Fruit fly (Drosophila melanogaster) whole organism, prepupa: Measurements from ENCODE around the gene TBC1D16.

Source experiments
- Blimp-1 ChIP-seq: fragments of 200-800 bp; sonication (Bioruptor generic); optimal IDR thresholded peaks from 3 replicates; lab custom pipeline; 2017; ENCODE audit warnings: missing biosample characterization, missing genetic modification characterization, mild to moderate bottlenecking, moderate library complexity, missing genetic modification reagents
- CG10631 ChIP-seq: fragments of 200-800 bp; sonication (Bioruptor generic); optimal IDR thresholded peaks from 2 replicates; lab custom pipeline; 2016; ENCODE audit warnings: missing biosample characterization, missing genetic modification characterization
- CG10669 ChIP-seq: fragments of 200-800 bp; sonication (Bioruptor generic); optimal IDR thresholded peaks from 3 replicates; lab custom pipeline; 2018; ENCODE audit warnings: missing biosample characterization, mild to moderate bottlenecking, missing genetic modification characterization, moderate library complexity
- CG11762 ChIP-seq: fragments of 200-800 bp; sonication (Bioruptor generic); optimal IDR thresholded peaks from 3 replicates; lab custom pipeline; 2016; ENCODE audit warnings: missing biosample characterization, missing genetic modification characterization; ENCODE audit not compliant: insufficient read depth
- CG11902 ChIP-seq: fragments of 200-800 bp; sonication (Bioruptor generic); optimal IDR thresholded peaks from 3 replicates; lab custom pipeline; 2016; ENCODE audit warnings: missing biosample characterization, missing genetic modification characterization
- CG15336 ChIP-seq: fragments of 200-800 bp; sonication (Bioruptor generic); IDR thresholded peaks from 2 replicates; pipeline ENCODE4 v1.3.6; 2022; ENCODE audit warnings: missing biosample characterization, missing genetic modification characterization
- CG1621 ChIP-seq: fragments of 200-800 bp; sonication (Bioruptor generic); optimal IDR thresholded peaks from 3 replicates; lab custom pipeline; 2018; ENCODE audit warnings: missing biosample characterization, mild to moderate bottlenecking, missing genetic modification characterization
- CG16779 ChIP-seq: fragments of 200-800 bp; sonication (Bioruptor generic); optimal IDR thresholded peaks from 3 replicates; lab custom pipeline; 2017; ENCODE audit warnings: missing biosample characterization, mild to moderate bottlenecking, missing genetic modification characterization
- CG3032 ChIP-seq: fragments of 200-800 bp; optimal IDR thresholded peaks from 2 replicates; lab custom pipeline; 2019; ENCODE audit warnings: missing biosample characterization, mild to moderate bottlenecking, missing genetic modification characterization, moderate library complexity
- CG31627 ChIP-seq: fragments of 200-800 bp; sonication (Bioruptor generic); optimal IDR thresholded peaks from 3 replicates; lab custom pipeline; 2016; ENCODE audit warnings: missing biosample characterization, missing genetic modification characterization
- CG32006 ChIP-seq: fragments of 200-800 bp; sonication (Bioruptor generic); optimal IDR thresholded peaks from 3 replicates; lab custom pipeline; 2017; ENCODE audit warnings: missing biosample characterization, mild to moderate bottlenecking, missing genetic modification characterization
- CG34406 ChIP-seq: fragments of 200-800 bp; sonication (Bioruptor generic); optimal IDR thresholded peaks from 3 replicates; lab custom pipeline; 2016; ENCODE audit warnings: missing biosample characterization, missing genetic modification characterization
- CG3919 ChIP-seq: fragments of 200-800 bp; sonication (Bioruptor generic); optimal IDR thresholded peaks from 3 replicates; lab custom pipeline; 2016; ENCODE audit warnings: missing biosample characterization, missing genetic modification characterization
- CG4318 ChIP-seq: fragments of 200-800 bp; sonication (Bioruptor generic); optimal IDR thresholded peaks from 3 replicates; lab custom pipeline; 2017; ENCODE audit warnings: missing biosample characterization, mild to moderate bottlenecking, missing genetic modification characterization
- CG6163 ChIP-seq: fragments of 200-800 bp; sonication (Bioruptor generic); IDR thresholded peaks from 3 replicates; pipeline ENCODE4 v1.3.6; 2022; ENCODE audit warnings: missing biosample characterization, missing genetic modification characterization
- CG6276 ChIP-seq: fragments of 200-800 bp; sonication (Bioruptor generic); optimal IDR thresholded peaks from 2 replicates; lab custom pipeline; 2017; ENCODE audit warnings: missing biosample characterization, mild to moderate bottlenecking, missing genetic modification characterization
- CG6792 ChIP-seq: fragments of 200-800 bp; sonication (Bioruptor generic); optimal IDR thresholded peaks from 3 replicates; lab custom pipeline; 2016; ENCODE audit warnings: missing biosample characterization, missing genetic modification characterization
- CG6808 ChIP-seq: fragments of 200-800 bp; sonication (Bioruptor generic); optimal IDR thresholded peaks from 3 replicates; lab custom pipeline; 2017; ENCODE audit warnings: missing biosample characterization, missing genetic modification characterization, mild to moderate bottlenecking, moderate library complexity, missing genetic modification reagents
- CG6854 ChIP-seq: fragments of 200-800 bp; sonication (Bioruptor generic); optimal IDR thresholded peaks from 2 replicates; lab custom pipeline; 2017; ENCODE audit warnings: missing biosample characterization, mild to moderate bottlenecking, missing genetic modification characterization
- CG7368 ChIP-seq: fragments of 200-800 bp; sonication (Bioruptor generic); optimal IDR thresholded peaks from 3 replicates; lab custom pipeline; 2016; ENCODE audit warnings: missing biosample characterization, missing genetic modification characterization
- CG8119 ChIP-seq: fragments of 200-800 bp; sonication (Bioruptor generic); IDR thresholded peaks from 3 replicates; pipeline ENCODE4 v1.3.6; 2022; ENCODE audit warnings: missing biosample characterization, missing genetic modification characterization
- CG8319 ChIP-seq: fragments of 200-800 bp; sonication (Bioruptor generic); optimal IDR thresholded peaks from 3 replicates; lab custom pipeline; 2016; ENCODE audit warnings: missing biosample characterization, missing genetic modification characterization
- CG8632 ChIP-seq: fragments of 200-800 bp; sonication (Bioruptor generic); optimal IDR thresholded peaks from 3 replicates; lab custom pipeline; 2016; ENCODE audit warnings: missing biosample characterization, missing genetic modification characterization
- Eip75B ChIP-seq: fragments of 200-800 bp; sonication (Bioruptor generic); optimal IDR thresholded peaks from 3 replicates; lab custom pipeline; 2016; ENCODE audit warnings: missing biosample characterization, missing genetic modification characterization
- Eip78C ChIP-seq: fragments of 200-800 bp; sonication (Bioruptor generic); peaks from one replicate; lab custom pipeline; 2016; ENCODE audit warnings: missing biosample characterization, missing genetic modification characterization
- Eip93F ChIP-seq: fragments of 200-800 bp; sonication (Bioruptor generic); optimal IDR thresholded peaks from 2 replicates; lab custom pipeline; 2016; ENCODE audit warnings: missing biosample characterization, mild to moderate bottlenecking, missing genetic modification characterization
- Ets21C ChIP-seq: fragments of 200-800 bp; sonication (Bioruptor generic); optimal IDR thresholded peaks from 3 replicates; lab custom pipeline; 2016; ENCODE audit warnings: missing biosample characterization, missing genetic modification characterization
- Ets96B ChIP-seq: fragments of 200-800 bp; optimal IDR thresholded peaks from 2 replicates; lab custom pipeline; 2019; ENCODE audit warnings: missing biosample characterization, mild to moderate bottlenecking, missing genetic modification characterization, moderate library complexity
- Hr4 ChIP-seq: fragments of 200-800 bp; sonication (Bioruptor generic); optimal IDR thresholded peaks from 3 replicates; lab custom pipeline; 2016; ENCODE audit warnings: missing biosample characterization, missing genetic modification characterization
- Lpt ChIP-seq: fragments of 200-800 bp; sonication (Bioruptor generic); optimal IDR thresholded peaks from 3 replicates; lab custom pipeline; 2016; ENCODE audit warnings: missing biosample characterization, missing genetic modification characterization
- Met ChIP-seq: fragments of 200-800 bp; sonication (Bioruptor generic); optimal IDR thresholded peaks from 3 replicates; lab custom pipeline; 2016; ENCODE audit warnings: missing biosample characterization, missing genetic modification characterization
- Sox102F ChIP-seq: fragments of 200-800 bp; sonication (Bioruptor generic); optimal IDR thresholded peaks from 2 replicates; lab custom pipeline; 2016; ENCODE audit warnings: missing biosample characterization, mild to moderate bottlenecking, missing genetic modification characterization
- Sox14 ChIP-seq: fragments of 200-800 bp; sonication (Bioruptor generic); optimal IDR thresholded peaks from 3 replicates; lab custom pipeline; 2016; ENCODE audit warnings: missing biosample characterization, missing genetic modification characterization
- Sox15 ChIP-seq: fragments of 200-800 bp; sonication (Bioruptor generic); optimal IDR thresholded peaks from 3 replicates; lab custom pipeline; 2016; ENCODE audit warnings: missing biosample characterization, missing genetic modification characterization
- achi ChIP-seq: fragments of 200-800 bp; sonication (Bioruptor generic); optimal IDR thresholded peaks from 3 replicates; lab custom pipeline; 2016; ENCODE audit warnings: missing biosample characterization, missing genetic modification characterization
- cyc ChIP-seq: fragments of 200-800 bp; sonication (Bioruptor generic); optimal IDR thresholded peaks from 3 replicates; lab custom pipeline; 2016; ENCODE audit warnings: missing biosample characterization, missing genetic modification characterization
- dac ChIP-seq: fragments of 200-800 bp; sonication (Bioruptor generic); optimal IDR thresholded peaks from 2 replicates; lab custom pipeline; 2017; ENCODE audit warnings: missing biosample characterization, mild to moderate bottlenecking, missing genetic modification characterization
- eg ChIP-seq: fragments of 200-800 bp; sonication (Bioruptor generic); IDR thresholded peaks from 3 replicates; pipeline ENCODE4 v1.3.6; 2022; ENCODE audit warnings: missing biosample characterization, missing genetic modification characterization
- esn ChIP-seq: fragments of 200-800 bp; sonication (Bioruptor generic); optimal IDR thresholded peaks from 2 replicates; lab custom pipeline; 2016; ENCODE audit warnings: missing biosample characterization, mild to moderate bottlenecking, missing genetic modification characterization, moderate library complexity
- fd85E ChIP-seq: fragments of 200-800 bp; sonication (Bioruptor generic); optimal IDR thresholded peaks from 3 replicates; lab custom pipeline; 2016; ENCODE audit warnings: missing biosample characterization, missing genetic modification characterization
- fkh ChIP-seq: fragments of 200-800 bp; sonication (Bioruptor generic); optimal IDR thresholded peaks from 3 replicates; lab custom pipeline; 2017; ENCODE audit warnings: missing biosample characterization, mild to moderate bottlenecking, missing genetic modification characterization, moderate library complexity
- lz ChIP-seq: fragments of 200-800 bp; sonication (Bioruptor generic); optimal IDR thresholded peaks from 3 replicates; lab custom pipeline; 2016; ENCODE audit warnings: missing biosample characterization, missing genetic modification characterization
- net ChIP-seq: fragments of 200-800 bp; sonication (Bioruptor generic); optimal IDR thresholded peaks from 3 replicates; lab custom pipeline; 2016; ENCODE audit warnings: missing biosample characterization, missing genetic modification characterization
- salr ChIP-seq, 2 experiments: fragments of 200-800 bp; sonication (Bioruptor generic); optimal IDR thresholded peaks; 3 replicates each; lab custom pipeline; 2016 to 2018; ENCODE audit warnings: missing biosample characterization in 2 of 2, missing genetic modification characterization in 2 of 2, mild to moderate bottlenecking in 1 of 2
- spab ChIP-seq: fragments of 200-800 bp; sonication (Bioruptor generic); optimal IDR thresholded peaks from 2 replicates; lab custom pipeline; 2017; ENCODE audit warnings: missing biosample characterization, mild to moderate bottlenecking, missing genetic modification characterization, missing genetic modification reagents
- ss ChIP-seq, 2 experiments: fragments of 200-800 bp; sonication (Bioruptor generic); optimal IDR thresholded peaks; 2 replicates in 1 of 2; 3 replicates in 1 of 2; lab custom pipeline; 2017 to 2018; ENCODE audit warnings: mild to moderate bottlenecking in 2 of 2, missing biosample characterization in 2 of 2, missing genetic modification characterization in 2 of 2, moderate library complexity in 1 of 2
- vri ChIP-seq: fragments of 200-800 bp; sonication (Bioruptor generic); optimal IDR thresholded peaks from 3 replicates; lab custom pipeline; 2016; ENCODE audit warnings: missing biosample characterization, mild to moderate bottlenecking, missing genetic modification characterization

The TBC1D16 gene

DNA sequence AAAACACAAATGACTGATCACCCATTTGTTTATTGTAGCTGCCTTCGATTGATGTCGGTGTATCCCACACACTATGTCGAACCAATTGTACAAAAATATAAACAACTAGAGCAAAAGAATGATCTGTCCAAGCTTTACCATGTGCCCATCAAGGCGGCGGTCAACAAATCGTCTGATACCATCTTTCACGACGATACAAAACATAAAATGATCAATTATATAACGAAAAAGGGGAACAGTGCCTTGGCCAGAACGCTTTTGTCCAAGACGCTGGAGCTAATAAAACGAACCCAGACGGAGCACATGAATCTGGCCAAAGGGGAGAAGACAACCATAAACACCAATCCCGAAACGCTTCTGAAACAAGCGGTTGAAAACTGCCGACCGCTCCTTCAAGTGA lies 48.6 kb downstream of the TBC1D16 start:
- TF ChIP-seq CG10669 (no peak), CG10631 (GFP tag; lab: Kevin White, UChicago) (no peak), CG6163 (GFP tag; lab: Robert Waterston, UW) (no peak), CG11902 (GFP tag; lab: Kevin White, UChicago) (no peak), CG16779 (tag; lab: Kevin White, UChicago) (no peak), CG3919 (GFP tag; lab: Kevin White, UChicago) (no peak), CG1621 (tag; lab: Kevin White, UChicago) (no peak), CG34406 (no peak), Met (no peak), esn (GFP tag; lab: Kevin White, UChicago) (no peak), Eip78C (GFP tag; lab: Kevin White, UChicago) (no peak), fd85E (GFP tag; lab: Kevin White, UChicago) (no peak), Sox102F (GFP tag; lab: Kevin White, UChicago) (no peak), CG31627 (GFP tag; lab: Kevin White, UChicago) (no peak), fkh (GFP tag; lab: Kevin White, UChicago) (no peak)

DNA sequence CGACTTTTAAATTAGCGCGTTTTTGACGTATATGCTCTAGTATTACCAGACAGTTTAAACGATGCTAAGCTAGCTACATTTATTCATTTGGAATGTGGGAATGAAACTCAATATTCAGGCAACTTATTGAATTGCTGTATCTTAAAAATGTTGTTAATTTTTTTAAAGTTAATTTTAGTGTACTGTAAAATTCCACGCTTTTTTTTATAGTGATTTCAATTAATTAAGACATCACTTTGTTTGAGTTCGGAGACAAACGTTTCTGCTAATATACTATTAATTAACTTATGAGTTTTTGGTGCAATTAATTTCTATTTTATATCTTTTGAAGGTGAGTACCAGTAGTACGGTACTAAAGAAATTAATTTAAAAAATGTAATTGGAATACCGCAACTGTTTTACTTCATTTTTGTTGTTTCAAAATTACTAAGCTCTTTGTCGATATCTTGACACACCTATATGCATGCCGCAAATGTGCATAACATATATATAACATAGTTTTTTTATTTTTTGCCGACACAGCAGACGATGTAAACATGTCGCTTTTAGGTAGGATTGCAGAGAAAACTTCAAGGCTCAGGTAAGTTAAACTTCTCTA lies 49.1 kb downstream of the TBC1D16 start, which contains the start of the genes Cdk1 and mRpS7:
TSS of gene Cdk1 (minus strand) at position 55 of the 598 bp plus-strand sequence.
TSS of gene mRpS7 (plus strand) at position 455 of the 598 bp plus-strand sequence.
- TF ChIP-seq CG6854 (GFP tag; lab: Kevin White, UChicago) = no peak
- peak; percentile 67 for TF ChIP-seq CG10669
- TF ChIP-seq spab (GFP tag; lab: Kevin White, UChicago) = no peak
- TF ChIP-seq CG8119 = peak; percentile 79; the same call in 2 of the 3 replicates
- TF ChIP-seq CG8632 = peak; percentile 51
- TF ChIP-seq CG6792 (GFP tag; lab: Kevin White, UChicago) = peak; percentile 53
- TF ChIP-seq CG8319 (GFP tag; lab: Kevin White, UChicago) = no peak
- peak; percentile 72 for TF ChIP-seq Met
- no peak; the same call in 1 of the 3 replicates for TF ChIP-seq eg (GFP tag; lab: Robert Waterston, UW)
- peak; percentile 74 for TF ChIP-seq Sox14
- TF ChIP-seq salr (GFP tag; optimal IDR thresholded peaks at IDR 0.05; lab: Kevin White, UChicago) = peak in 1 of 2 experiments; percentile 69
- peak; percentile 59 for TF ChIP-seq Ets21C (GFP tag; lab: Kevin White, UChicago)
- TF ChIP-seq CG32006 (GFP tag; lab: Kevin White, UChicago) = no peak
- peak; percentile 72 for TF ChIP-seq cyc (GFP tag; lab: Kevin White, UChicago)
- TF ChIP-seq vri (GFP tag; lab: Kevin White, UChicago) = no peak
- peak; percentile 61 for TF ChIP-seq lz
- TF ChIP-seq CG1621 (tag; lab: Kevin White, UChicago) = no peak
- TF ChIP-seq CG4318 = peak; percentile 57
- peak; percentile 65 for TF ChIP-seq CG15336
- no peak for TF ChIP-seq CG6276 (GFP tag; lab: Kevin White, UChicago)
- TF ChIP-seq net = no peak
- TF ChIP-seq Eip93F = no peak
- peak; percentile 44 for TF ChIP-seq CG11762 (GFP tag; lab: Kevin White, UChicago)
- TF ChIP-seq Sox15 = peak; percentile 49
- peak; percentile 77 for TF ChIP-seq esn (GFP tag; lab: Kevin White, UChicago)
- TF ChIP-seq Blimp-1 = no peak
- no peak for TF ChIP-seq fkh (GFP tag; lab: Kevin White, UChicago)
- peak; percentile 71 for TF ChIP-seq CG3032 (tag; lab: Kevin White, UChicago)
- TF ChIP-seq Eip75B = peak; percentile 69
- TF ChIP-seq Hr4 (GFP tag; lab: Kevin White, UChicago) = peak; percentile 73
- peak; percentile 48 for TF ChIP-seq Lpt (GFP tag; lab: Kevin White, UChicago)
- TF ChIP-seq CG10631 (GFP tag; lab: Kevin White, UChicago) = peak; percentile 72
- peak; percentile 28 for TF ChIP-seq dac (GFP tag; lab: Kevin White, UChicago)
- TF ChIP-seq Sox102F (GFP tag; lab: Kevin White, UChicago) = no peak
- no peak for TF ChIP-seq CG6808
- no peak for TF ChIP-seq CG16779 (tag; lab: Kevin White, UChicago)
- peak in 1 of 2 experiments; percentile 68 for TF ChIP-seq ss (GFP tag; optimal IDR thresholded peaks at IDR 0.05; lab: Kevin White, UChicago)
- TF ChIP-seq CG6163 (GFP tag; lab: Robert Waterston, UW) = no peak
- TF ChIP-seq achi (GFP tag; lab: Kevin White, UChicago) = peak; percentile 63
- no peak for TF ChIP-seq fd85E (GFP tag; lab: Kevin White, UChicago)
- TF ChIP-seq CG3919 (GFP tag; lab: Kevin White, UChicago) = no peak
- peak; percentile 68 for TF ChIP-seq Ets96B (tag; lab: Kevin White, UChicago)
- TF ChIP-seq CG31627 (GFP tag; lab: Kevin White, UChicago) = peak; percentile 74
- TF ChIP-seq CG7368 (GFP tag; lab: Kevin White, UChicago) = peak; percentile 22
